Fruit fly (Drosophila melanogaster) whole organism, embryonic: ENCODE results near the gene CG12766.

ENCODE experiments used
- Bdp1 ChIP-seq: fragments of 200-800 bp; sonication (Bioruptor generic); optimal IDR thresholded peaks from 3 replicates; lab custom pipeline; 2016; ENCODE audit warnings: missing biosample characterization, missing genetic modification characterization
- C15 ChIP-seq: fragments of 200-800 bp; sonication (Bioruptor generic); IDR thresholded peaks from 3 replicates; pipeline ENCODE4 v1.3.6; 2022; ENCODE audit warnings: missing biosample characterization, missing genetic modification characterization
- CG11560 ChIP-seq: fragments of 200-800 bp; sonication (Bioruptor generic); IDR thresholded peaks from 3 replicates; pipeline ENCODE4 v1.3.6; 2022; ENCODE audit warnings: missing biosample characterization, missing genetic modification characterization
- CG14667 ChIP-seq: fragments of 200-800 bp; sonication (Bioruptor generic); IDR thresholded peaks from 2 replicates; pipeline ENCODE4 v1.3.6; 2022; ENCODE audit warnings: missing biosample characterization, missing genetic modification characterization
- CG17328 ChIP-seq: fragments of 200-800 bp; sonication (Bioruptor generic); IDR thresholded peaks from 2 replicates; pipeline ENCODE4 v1.3.6; 2022; ENCODE audit warnings: missing biosample characterization, missing genetic modification characterization
- CG1792 ChIP-seq: fragments of 200-800 bp; sonication (Bioruptor generic); optimal IDR thresholded peaks from 2 replicates; lab custom pipeline; 2016; ENCODE audit warnings: missing biosample characterization, missing genetic modification characterization
- CG18011 ChIP-seq: fragments of 200-800 bp; sonication (Bioruptor generic); optimal IDR thresholded peaks from 2 replicates; lab custom pipeline; 2017; ENCODE audit warnings: missing biosample characterization, missing genetic modification characterization, mild to moderate bottlenecking, moderate library complexity, missing genotype
- CG18262 ChIP-seq: fragments of 200-800 bp; optimal IDR thresholded peaks from 3 replicates; lab custom pipeline; 2019; ENCODE audit warnings: missing biosample characterization, mild to moderate bottlenecking, missing genetic modification characterization, moderate library complexity
- CG3847 ChIP-seq: fragments of 200-800 bp; sonication (Bioruptor generic); IDR thresholded peaks from 2 replicates; pipeline ENCODE4 v1.3.6; 2022; ENCODE audit warnings: missing biosample characterization, missing genetic modification characterization
- CG42726 ChIP-seq: fragments of 200-800 bp; sonication (Bioruptor generic); IDR thresholded peaks from 2 replicates; pipeline ENCODE4 v1.3.6; 2022; ENCODE audit warnings: missing biosample characterization, missing genetic modification characterization; ENCODE audit not compliant: partially characterized antibody
- CG4404 ChIP-seq: fragments of 200-800 bp; sonication (Bioruptor generic); IDR thresholded peaks from 2 replicates; pipeline ENCODE4 v1.3.6; 2022; ENCODE audit warnings: missing biosample characterization, missing genetic modification characterization
- CG6175 ChIP-seq: fragments of 200-800 bp; sonication (Bioruptor generic); IDR thresholded peaks from 3 replicates; pipeline ENCODE4 v1.3.6; 2022; ENCODE audit warnings: missing biosample characterization, missing genetic modification characterization
- CG8290 ChIP-seq, 3 experiments: fragments of 200-800 bp; sonication (Bioruptor generic); optimal IDR thresholded peaks; 2 replicates each; lab custom pipeline; 2016 to 2019; ENCODE audit warnings: missing biosample characterization in 3 of 3, missing genetic modification characterization in 3 of 3, mild to moderate bottlenecking in 2 of 3, moderate library complexity in 1 of 3
- CG9609 ChIP-seq: fragments of 200-800 bp; sonication (Bioruptor generic); optimal IDR thresholded peaks from 3 replicates; lab custom pipeline; 2016; ENCODE audit warnings: missing biosample characterization, missing genetic modification characterization
- CG9797 ChIP-seq: fragments of 200-800 bp; sonication (Bioruptor generic); optimal IDR thresholded peaks from 3 replicates; lab custom pipeline; 2018; ENCODE audit warnings: missing biosample characterization, mild to moderate bottlenecking, missing genetic modification characterization
- Dad ChIP-seq: fragments of 200-800 bp; sonication (Bioruptor generic); optimal IDR thresholded peaks from 3 replicates; lab custom pipeline; 2016; ENCODE audit warnings: missing biosample characterization, missing genetic modification characterization
- Fer1 ChIP-seq: fragments of 200-800 bp; sonication (Bioruptor generic); optimal IDR thresholded peaks from 2 replicates; lab custom pipeline; 2017; ENCODE audit warnings: missing biosample characterization, mild to moderate bottlenecking, missing genetic modification characterization
- GATAe ChIP-seq: fragments of 200-800 bp; sonication (Bioruptor generic); conservative IDR thresholded peaks from 2 replicates; pipeline ENCODE4 v1.3.6; 2022; ENCODE audit warnings: missing biosample characterization, missing genetic modification characterization
- Hmr ChIP-seq: fragments of 200-800 bp; sonication (Bioruptor generic); optimal IDR thresholded peaks from 3 replicates; lab custom pipeline; 2017; ENCODE audit warnings: mild to moderate bottlenecking, missing biosample characterization, missing genetic modification reagents, missing genetic modification characterization
- Hr78 ChIP-seq, 2 experiments: fragments of 200-800 bp in 1 of 2; fragments of >200 bp in 1 of 2; sonication (Bioruptor generic) in 1 of 2; optimal IDR thresholded peaks; 2 replicates each; lab custom pipeline; 2017 to 2019; ENCODE audit warnings: missing biosample characterization in 2 of 2, missing genetic modification characterization in 2 of 2, mild to moderate bottlenecking in 1 of 2, moderate library complexity in 1 of 2
- Jarid2 ChIP-seq: fragments of 200-800 bp; sonication (Bioruptor generic); optimal IDR thresholded peaks from 3 replicates; lab custom pipeline; 2017; ENCODE audit warnings: mild to moderate bottlenecking, missing biosample characterization, missing genetic modification reagents, missing genetic modification characterization
- Mad ChIP-seq: fragments of 200-800 bp; sonication (Bioruptor generic); optimal IDR thresholded peaks from 2 replicates; lab custom pipeline; 2016; ENCODE audit warnings: missing biosample characterization, missing genetic modification characterization
- Med ChIP-seq: fragments of 200-800 bp; sonication (Bioruptor generic); peaks from one replicate; lab custom pipeline; 2016; ENCODE audit warnings: missing biosample characterization, missing genetic modification characterization, mild to moderate bottlenecking, inconsistent platforms, moderate library complexity
- NK7.1 ChIP-seq: fragments of 200-800 bp; sonication (Bioruptor generic); optimal IDR thresholded peaks from 3 replicates; lab custom pipeline; 2016; ENCODE audit warnings: missing biosample characterization, missing genetic modification characterization
- Nf-YA ChIP-seq: fragments of 200-800 bp; sonication (Bioruptor generic); IDR thresholded peaks from 2 replicates; pipeline ENCODE4 v1.3.6; 2022; ENCODE audit warnings: missing biosample characterization, missing genetic modification characterization
- Optix ChIP-seq: fragments of 200-800 bp; sonication (Bioruptor generic); IDR thresholded peaks from 3 replicates; pipeline ENCODE4 v1.3.6; 2022; ENCODE audit warnings: missing biosample characterization, missing genetic modification characterization
- Poxn ChIP-seq: fragments of 200-800 bp; sonication (Bioruptor generic); IDR thresholded peaks from 2 replicates; pipeline ENCODE4 v1.3.6; 2022; ENCODE audit warnings: missing biosample characterization, missing genetic modification characterization
- Sry-δ ChIP-seq: fragments of 200-800 bp; sonication (Bioruptor generic); optimal IDR thresholded peaks from 2 replicates; lab custom pipeline; 2016; ENCODE audit warnings: missing biosample characterization, missing genetic modification characterization
- Tbp ChIP-seq: fragments of >200 bp; optimal IDR thresholded peaks from 2 replicates; lab custom pipeline; 2018; ENCODE audit warnings: missing biosample characterization, missing genetic modification characterization
- ase ChIP-seq: fragments of 200-800 bp; sonication (Bioruptor generic); IDR thresholded peaks from 3 replicates; pipeline ENCODE4 v1.3.6; 2022; ENCODE audit warnings: missing biosample characterization, missing genetic modification characterization
- ems ChIP-seq: fragments of 200-800 bp; sonication (Bioruptor generic); optimal IDR thresholded peaks from 3 replicates; lab custom pipeline; 2016; ENCODE audit warnings: missing biosample characterization, missing genetic modification characterization
- gem ChIP-seq: fragments of 200-800 bp; sonication (Bioruptor generic); optimal IDR thresholded peaks from 2 replicates; lab custom pipeline; 2019; ENCODE audit warnings: missing biosample characterization, mild to moderate bottlenecking, missing genetic modification characterization, moderate library complexity
- gfzf ChIP-seq: fragments of 200-800 bp; sonication (Bioruptor generic); optimal IDR thresholded peaks from 2 replicates; lab custom pipeline; 2016; ENCODE audit warnings: missing biosample characterization, mild to moderate bottlenecking, missing genetic modification characterization, moderate library complexity
- gsb ChIP-seq: fragments of 200-800 bp; sonication (Bioruptor generic); IDR thresholded peaks from 2 replicates; pipeline ENCODE4 v1.3.6; 2022; ENCODE audit warnings: missing biosample characterization, missing genetic modification characterization
- h ChIP-seq: fragments of >200 bp; optimal IDR thresholded peaks from 2 replicates; lab custom pipeline; 2017
- her ChIP-seq: fragments of 200-800 bp; sonication (Bioruptor generic); optimal IDR thresholded peaks from 2 replicates; lab custom pipeline; 2016; ENCODE audit warnings: missing biosample characterization, missing genetic modification characterization
- lola ChIP-seq, 3 experiments: fragments of >200 bp in 2 of 3; fragments of 200-800 bp in 1 of 3; sonication (Bioruptor generic) in 1 of 3; optimal IDR thresholded peaks; 2 replicates each; lab custom pipeline; 2017 to 2019; ENCODE audit warnings: missing biosample characterization in 3 of 3, missing genetic modification characterization in 3 of 3, mild to moderate bottlenecking in 1 of 3, moderate library complexity in 1 of 3
- mld ChIP-seq: fragments of 200-800 bp; sonication (Bioruptor generic); IDR thresholded peaks from 3 replicates; pipeline ENCODE4 v1.3.6; 2022; ENCODE audit warnings: missing biosample characterization, missing genetic modification characterization; ENCODE audit not compliant: partially characterized antibody
- pfk ChIP-seq: fragments of 200-800 bp; sonication (Bioruptor generic); optimal IDR thresholded peaks from 2 replicates; lab custom pipeline; 2018; ENCODE audit warnings: missing biosample characterization, mild to moderate bottlenecking, missing genetic modification characterization, moderate library complexity
- prd ChIP-seq, 3 experiments: fragments of >200 bp in 2 of 3; fragments of 200-800 bp in 1 of 3; sonication (Bioruptor generic) in 1 of 3; optimal IDR thresholded peaks in 2 of 3; IDR thresholded peaks in 1 of 3; 2 replicates in 2 of 3; 3 replicates in 1 of 3; pipeline versions ENCODE4 v1.3.6 to Lab custom; 2017 to 2022; ENCODE audit warnings: missing biosample characterization in 1 of 3, missing genetic modification characterization in 1 of 3
- repo ChIP-seq: fragments of 200-800 bp; sonication (Bioruptor generic); optimal IDR thresholded peaks from 2 replicates; lab custom pipeline; 2016; ENCODE audit warnings: missing biosample characterization, missing genetic modification characterization
- row ChIP-seq: fragments of 200-800 bp; sonication (Bioruptor generic); IDR thresholded peaks from 3 replicates; pipeline ENCODE4 v1.3.6; 2022; ENCODE audit warnings: missing biosample characterization, missing genetic modification characterization
- run ChIP-seq: fragments of 200-800 bp; sonication (Bioruptor generic); optimal IDR thresholded peaks from 3 replicates; lab custom pipeline; 2018; ENCODE audit warnings: missing biosample characterization, mild to moderate bottlenecking, missing genetic modification characterization
- seq ChIP-seq: fragments of 200-800 bp; sonication (Bioruptor generic); IDR thresholded peaks from 2 replicates; pipeline ENCODE4 v1.3.6; 2022; ENCODE audit warnings: missing biosample characterization, missing genetic modification characterization
- tll ChIP-seq, 2 experiments: fragments of 200-800 bp in 1 of 2; fragments of >200 bp in 1 of 2; sonication (Bioruptor generic) in 1 of 2; optimal IDR thresholded peaks; 2 replicates each; lab custom pipeline; 2017 to 2019; ENCODE audit warnings: missing biosample characterization in 2 of 2, missing genetic modification characterization in 2 of 2, mild to moderate bottlenecking in 1 of 2, moderate library complexity in 1 of 2
- toy ChIP-seq: fragments of 200-800 bp; sonication (Bioruptor generic); IDR thresholded peaks from 2 replicates; pipeline ENCODE4 v1.3.6; 2022; ENCODE audit warnings: missing biosample characterization, missing genetic modification characterization
- trem ChIP-seq: fragments of 200-800 bp; optimal IDR thresholded peaks from 3 replicates; lab custom pipeline; 2019; ENCODE audit warnings: missing biosample characterization, mild to moderate bottlenecking, missing genetic modification characterization, moderate library complexity
- trh ChIP-seq: fragments of 200-800 bp; sonication (Bioruptor generic); optimal IDR thresholded peaks from 2 replicates; lab custom pipeline; 2016; ENCODE audit warnings: missing biosample characterization, missing genetic modification characterization
- vvl ChIP-seq: fragments of 200-800 bp; sonication (Bioruptor generic); IDR thresholded peaks from 2 replicates; pipeline ENCODE4 v1.3.6; 2022; ENCODE audit warnings: missing biosample characterization, missing genetic modification characterization

CG12766 gene

dm6 chr3L:3928205-3928942, 11.6 kb downstream of the CG12766 start (continued):
- TF ChIP-seq CG3847 (GFP tag; lab: Robert Waterston, UW) (peak; percentile 91), C15 (GFP tag; lab: Robert Waterston, UW) (peak; percentile 72; the same call in 1 of the 3 replicates), Bdp1 (GFP tag; lab: Kevin White, UChicago) (peak; percentile 79), Fer1 (GFP tag; lab: Kevin White, UChicago) (peak; percentile 93), trem (tag; lab: Kevin White, UChicago) (no peak), CG4404 (GFP tag; lab: Robert Waterston, UW) (peak; percentile 66), repo (GFP tag; lab: Kevin White, UChicago) (peak; percentile 65), CG6175 (peak; percentile 86), Nf-YA (GFP tag; lab: Robert Waterston, UW) (peak; percentile 80), ase (GFP tag; lab: Robert Waterston, UW) (peak; percentile 76; the same call in 1 of the 3 replicates), seq (peak; percentile 86), vvl (peak; percentile 91), Mad (GFP tag; lab: Kevin White, UChicago) (peak; percentile 53), gsb (GFP tag; lab: Robert Waterston, UW) (peak; percentile 81), her (GFP tag; lab: Kevin White, UChicago) (peak; percentile 81), Poxn (peak; percentile 87), gem (peak; percentile 87), mld (GFP tag; lab: Robert Waterston, UW) (no peak), h (no peak), Hmr (peak; percentile 92), row (GFP tag; lab: Robert Waterston, UW) (peak; percentile 95), pfk (GFP tag; lab: Kevin White, UChicago) (no peak), Dad (GFP tag; lab: Kevin White, UChicago) (peak; percentile 72), run (tag; lab: Kevin White, UChicago) (peak; percentile 54), Optix (GFP tag; lab: Robert Waterston, UW) (peak; percentile 77; the same call in 2 of the 3 replicates), prd (optimal IDR thresholded peaks at IDR 0.05; lab: Kevin White, UChicago) (no peak), prd (GFP tag; IDR thresholded peaks at IDR 0.05; lab: Robert Waterston, UW) (peak; percentile 89), toy (GFP tag; lab: Robert Waterston, UW) (peak; percentile 78), tll (GFP tag; optimal IDR thresholded peaks at IDR 0.05; lab: Kevin White, UChicago) (no peak), GATAe (GFP tag; lab: Robert Waterston, UW) (peak; percentile 93), trh (GFP tag; lab: Kevin White, UChicago) (peak; percentile 45), CG18011 (peak; percentile 69), CG42726 (GFP tag; lab: Robert Waterston, UW) (no peak), ems (GFP tag; lab: Kevin White, UChicago) (peak; percentile 73), CG9797 (no peak), Tbp (GFP tag; lab: Kevin White, UChicago) (no peak), CG1792 (GFP tag; lab: Kevin White, UChicago) (peak; percentile 85), CG14667 (GFP tag; lab: Robert Waterston, UW) (peak; percentile 73), NK7.1 (peak; percentile 55), Jarid2 (GFP tag; lab: Kevin White, UChicago) (peak; percentile 64), Med (GFP tag; lab: Kevin White, UChicago) (peak; percentile 99), gfzf (GFP tag; lab: Kevin White, UChicago) (no peak), CG17328 (GFP tag; lab: Robert Waterston, UW) (peak; percentile 84), CG11560 (tag; lab: Robert Waterston, UW) (peak; percentile 59; the same call in 1 of the 3 replicates), Hr78 (GFP tag; optimal IDR thresholded peaks at IDR 0.05; lab: Kevin White, UChicago) (no peak), CG18262 (tag; lab: Kevin White, UChicago) (no peak), Sry-δ (peak; percentile 43), CG9609 (GFP tag; lab: Kevin White, UChicago) (peak; percentile 86), CG8290 (GFP tag; optimal IDR thresholded peaks at IDR 0.05; lab: Kevin White, UChicago) (no peak), CG8290 (tag; optimal IDR thresholded peaks at IDR 0.05; lab: Kevin White, UChicago) (peak in 1 of 2 experiments; percentile 95), lola (GFP tag; optimal IDR thresholded peaks at IDR 0.05; lab: Kevin White, UChicago) (no peak)
